Worm (Caenorhabditis elegans) whole organism, young adult: Measurements from ENCODE around the gene Y51H4A.1.

Experiments
- Y79H2A.3 ChIP-seq: fragments of 200-800 bp; sonication (Bioruptor generic); conservative IDR thresholded peaks from 2 replicates; pipeline ENCODE4 v1.3.6; 2022; ENCODE audit warnings: missing genetic modification reagents, missing genetic modification characterization, missing compliant biosample characterization
- ama-1 ChIP-seq, 3 experiments: fragments of 150-350 bp in 1 of 3; sonication (generic microtip) in 2 of 3; optimal IDR thresholded peaks; 2 replicates each; lab custom pipeline; 2014 to 2018; ENCODE audit warnings: missing biosample characterization in 2 of 3, missing genetic modification characterization in 2 of 3, missing genetic modification reagents in 2 of 3
- die-1 ChIP-seq: sonication (generic microtip); optimal IDR thresholded peaks from 2 replicates; lab custom pipeline; 2016; ENCODE audit warnings: missing genotype, mild to moderate bottlenecking, missing genetic modification characterization, missing compliant biosample characterization
- dox-1 ChIP-seq: fragments of 200-800 bp; sonication (Bioruptor generic); IDR thresholded peaks from 2 replicates; pipeline ENCODE4 v1.3.6; 2022; ENCODE audit warnings: missing genetic modification reagents, missing genetic modification characterization, missing compliant biosample characterization
- ets-4 ChIP-seq: fragments of 200-800 bp; sonication (Bioruptor generic); optimal IDR thresholded peaks from 2 replicates; lab custom pipeline; 2018; ENCODE audit warnings: mild to moderate bottlenecking, missing genetic modification characterization, missing compliant biosample characterization
- pha-4 ChIP-seq: fragments of 150-350 bp; sonication (generic microtip); optimal IDR thresholded peaks from 2 replicates; lab custom pipeline; 2014; ENCODE audit warnings: missing biosample characterization, missing genetic modification reagents, missing genetic modification characterization
- rec-8 ChIP-seq, 2 experiments: sonication (generic microtip); optimal IDR thresholded peaks; 2 replicates each; lab custom pipeline; 2016; ENCODE audit warnings: mild to moderate bottlenecking in 2 of 2, missing genetic modification characterization in 2 of 2, missing genetic modification reagents in 2 of 2, missing genotype in 2 of 2, missing biosample characterization in 1 of 2, missing compliant biosample characterization in 1 of 2, moderate library complexity in 1 of 2
- rpc-1 ChIP-seq, 2 experiments: fragments of 150-350 bp in 1 of 2; sonication (generic microtip) in 1 of 2; optimal IDR thresholded peaks; 2 replicates each; lab custom pipeline; 2014 to 2018; ENCODE audit warnings: missing biosample characterization in 1 of 2, missing genetic modification characterization in 1 of 2, missing genetic modification reagents in 1 of 2, missing genotype in 1 of 2
- snpc-4 ChIP-seq, 5 experiments: fragments of 150-350 bp in 1 of 5; sonication (generic microtip) in 4 of 5; optimal IDR thresholded peaks; 2 replicates each; lab custom pipeline; 2014 to 2018; ENCODE audit warnings: missing genetic modification characterization in 5 of 5, missing biosample characterization in 3 of 5, antibody characterized with exemption in 2 of 5, mild to moderate bottlenecking in 2 of 5, missing compliant biosample characterization in 2 of 5, missing genotype in 2 of 5, moderate library complexity in 2 of 5, missing genetic modification reagents in 1 of 5

DNA sequence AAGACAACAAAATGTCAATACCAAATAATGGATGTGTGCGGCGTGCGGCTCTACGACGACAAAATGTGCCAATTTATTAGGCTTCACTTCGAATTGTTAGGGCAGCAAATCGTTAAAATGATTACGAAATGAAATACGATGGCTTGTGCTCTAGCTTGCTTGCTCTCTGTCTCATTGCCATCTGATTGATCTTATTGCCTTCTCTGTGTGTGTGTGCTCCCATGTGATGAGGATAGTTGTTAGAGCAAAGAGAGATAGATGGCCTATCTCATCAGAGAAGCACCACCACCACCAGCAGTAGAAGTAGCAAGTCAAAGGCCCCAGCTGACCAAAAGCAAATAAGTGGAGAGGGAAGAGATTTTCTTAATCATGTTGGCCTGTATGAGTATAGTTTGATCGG lies 19.4 kb upstream of the Y51H4A.1 start:
- no peak for TF ChIP-seq ets-4 (GFP tag; lab: Kevin White, UChicago)
- TF ChIP-seq rpc-1 (optimal IDR thresholded peaks at IDR 0.05; lab: Kevin White, UChicago) = no peak
- no peak for TF ChIP-seq rpc-1 (tag; optimal IDR thresholded peaks at IDR 0.05; lab: Kevin White, UChicago)
- TF ChIP-seq dox-1 = no peak
- TF ChIP-seq snpc-4 (GFP tag; optimal IDR thresholded peaks at IDR 0.05; lab: Kevin White, UChicago) = no peak
- peak in 1 of 4 experiments; percentile 38 for TF ChIP-seq snpc-4 (tag; optimal IDR thresholded peaks at IDR 0.05; lab: Kevin White, UChicago)
- no peak for TF ChIP-seq rec-8 (tag; optimal IDR thresholded peaks at IDR 0.05; lab: Kevin White, UChicago)
- TF ChIP-seq ama-1 (optimal IDR thresholded peaks at IDR 0.05; lab: Kevin White, UChicago) = no peak
- TF ChIP-seq ama-1 (GFP tag; optimal IDR thresholded peaks at IDR 0.05; lab: Kevin White, UChicago) = no peak
- no peak for TF ChIP-seq die-1
- TF ChIP-seq Y79H2A.3 (GFP tag; lab: Robert Waterston, UW) = no peak
- no peak for TF ChIP-seq pha-4 (tag; lab: Kevin White, UChicago)
